Fruit fly (Drosophila melanogaster): ENCODE data around the gene Corp.

Corp gene

dm6 chrX:8229918-8230699 is 41.1 kb downstream of the Corp start (continued):
- TF ChIP-seq ab (GFP tag; optimal IDR thresholded peaks at IDR 0.05) (no peak), CG12219 (GFP tag; optimal IDR thresholded peaks at IDR 0.05) (peak; percentile 49), Antp (GFP tag; optimal IDR thresholded peaks at IDR 0.05) (peak; percentile 16), Dek (tag; optimal IDR thresholded peaks at IDR 0.05) (no peak), CG7839 (tag; optimal IDR thresholded peaks at IDR 0.05) (peak; percentile 17), sens-2 (GFP tag; IDR thresholded peaks at IDR 0.05) (0 out of 2 replicates have a peak, but pooled peaks have one; percentile 30), CG17385 (GFP tag; optimal IDR thresholded peaks at IDR 0.05) (peak; percentile 41), CG10979 (tag; optimal IDR thresholded peaks at IDR 0.05) (peak; percentile 18), ken (GFP tag; IDR thresholded peaks at IDR 0.05) (no peak), hth (optimal IDR thresholded peaks at IDR 0.05) (no peak), Abd-B (GFP tag; optimal IDR thresholded peaks at IDR 0.05) (no peak), crc (GFP tag; optimal IDR thresholded peaks at IDR 0.05) (peak; percentile 13), CG17829 (tag; optimal IDR thresholded peaks at IDR 0.05) (no peak), CG11695 (GFP tag; IDR thresholded peaks at IDR 0.05) (0 out of 3 replicates have a peak, but pooled peaks have one; percentile 34), CG11398 (GFP tag; optimal IDR thresholded peaks at IDR 0.05) (peak; percentile 75), CG3163 (GFP tag; optimal IDR thresholded peaks at IDR 0.05) (peak; percentile 5), exex (tag; optimal IDR thresholded peaks at IDR 0.05) (peak; percentile 92), CG1832 (GFP tag; optimal IDR thresholded peaks at IDR 0.05) (peak; percentile 71), CG12769 (tag; optimal IDR thresholded peaks at IDR 0.05) (peak; percentile 25), CG14860 (GFP tag; IDR thresholded peaks at IDR 0.05; ENCODE audit: partially characterized antibody) (no peak), CG10209 (GFP tag; optimal IDR thresholded peaks at IDR 0.05) (peak; percentile 66), CG13424 (tag; optimal IDR thresholded peaks at IDR 0.05) (peak; percentile 39), CG31388 (GFP tag; optimal IDR thresholded peaks at IDR 0.05) (no peak), Dp (GFP tag; optimal IDR thresholded peaks at IDR 0.05) (no peak), CG17186 (GFP tag; optimal IDR thresholded peaks at IDR 0.05) (peak; percentile 27), Chrac-16 (GFP tag; optimal IDR thresholded peaks at IDR 0.05) (no peak), ssp (GFP tag; IDR thresholded peaks at IDR 0.05) (no peak), Nf-YB (GFP tag; optimal IDR thresholded peaks at IDR 0.05) (peak; percentile 15), CG2875 (GFP tag; optimal IDR thresholded peaks at IDR 0.05) (peak; percentile 78), CG9609 (GFP tag; optimal IDR thresholded peaks at IDR 0.05) (peak; percentile 21), Blimp-1 (GFP tag; optimal IDR thresholded peaks at IDR 0.05) (peak; percentile 54), dimm (GFP tag; IDR thresholded peaks at IDR 0.05) (no peak), CG6765 (GFP tag; optimal IDR thresholded peaks at IDR 0.05) (peak; percentile 27), zf30C (GFP tag; optimal IDR thresholded peaks at IDR 0.05) (no peak), Bteb2 (GFP tag; optimal IDR thresholded peaks at IDR 0.05) (no peak), CG4854 (GFP tag; optimal IDR thresholded peaks at IDR 0.05) (peak; percentile 48), CG9876 (GFP tag; optimal IDR thresholded peaks at IDR 0.05) (no peak), CG18619 (GFP tag; optimal IDR thresholded peaks at IDR 0.05) (peak; percentile 49), slp2 (GFP tag; optimal IDR thresholded peaks at IDR 0.05) (peak; percentile 8), CoRest (tag; optimal IDR thresholded peaks at IDR 0.05) (peak; percentile 28), CG8359 (GFP tag; optimal IDR thresholded peaks at IDR 0.05; ENCODE audit: borderline replicate concordance) (peak; percentile 56), usp (GFP tag; optimal IDR thresholded peaks at IDR 0.05) (no peak), CG10431 (GFP tag; optimal IDR thresholded peaks at IDR 0.05) (peak; percentile 23), CG4730 (GFP tag; IDR thresholded peaks at IDR 0.05) (no peak), CG17359 (tag; optimal IDR thresholded peaks at IDR 0.05) (peak; percentile 52), CG11085 (GFP tag; IDR thresholded peaks at IDR 0.05) (no peak), Adf1 (GFP tag; IDR thresholded peaks at IDR 0.05) (peak; percentile 98), wor (GFP tag; IDR thresholded peaks at IDR 0.05) (no peak), BEAF-32 (GFP tag; optimal IDR thresholded peaks at IDR 0.05) (no peak)
